Fruit fly (Drosophila melanogaster): ENCODE results near the gene Vajk3.

dm6 chr2L:13925699-13926098 lies 21.6 kb downstream of the Vajk3 start:
- no peak for TF ChIP-seq gl (tag; optimal IDR thresholded peaks at IDR 0.05)
- TF ChIP-seq CG17806 (tag; optimal IDR thresholded peaks at IDR 0.05): no peak

Measured in whole organism, pupa.